Worm (Caenorhabditis elegans) whole organism, L2 larva: Measurements from ENCODE around the gene B0496.11.

Experiments
- nhr-11 ChIP-seq: fragments of 150-350 bp; optimal IDR thresholded peaks from 2 replicates; lab custom pipeline; 2014; ENCODE audit warnings: missing biosample characterization, missing genetic modification characterization
- unc-39 ChIP-seq: fragments of 150-350 bp; optimal IDR thresholded peaks from 2 replicates; lab custom pipeline; 2014; ENCODE audit warnings: missing biosample characterization, missing genetic modification characterization

DNA sequence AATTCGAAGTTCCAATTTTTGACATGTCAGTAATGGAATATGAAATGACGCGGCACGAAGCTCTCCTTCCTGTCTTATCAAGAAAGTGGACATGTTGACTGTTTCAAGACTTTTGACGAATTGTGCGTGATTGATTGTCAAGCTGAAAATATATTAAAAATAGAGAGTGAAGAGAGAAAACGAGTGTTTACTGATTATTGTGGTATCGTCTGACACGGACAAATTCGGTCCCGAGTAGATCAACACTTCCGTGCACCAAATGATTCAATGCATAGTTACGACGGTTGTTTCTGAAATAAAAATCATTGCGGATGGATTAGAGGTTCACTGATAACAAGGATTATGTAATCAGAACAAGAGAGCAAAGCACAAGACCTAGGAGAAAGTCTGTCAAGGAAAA is 33.4 kb upstream of the B0496.11 start:
- no peak for TF ChIP-seq unc-39 (tag; lab: Kevin White, UChicago)
- TF ChIP-seq nhr-11: no peak
